3 fruit fly cellular contexts compared by ENCODE assay signal in the genomic region with DNA sequence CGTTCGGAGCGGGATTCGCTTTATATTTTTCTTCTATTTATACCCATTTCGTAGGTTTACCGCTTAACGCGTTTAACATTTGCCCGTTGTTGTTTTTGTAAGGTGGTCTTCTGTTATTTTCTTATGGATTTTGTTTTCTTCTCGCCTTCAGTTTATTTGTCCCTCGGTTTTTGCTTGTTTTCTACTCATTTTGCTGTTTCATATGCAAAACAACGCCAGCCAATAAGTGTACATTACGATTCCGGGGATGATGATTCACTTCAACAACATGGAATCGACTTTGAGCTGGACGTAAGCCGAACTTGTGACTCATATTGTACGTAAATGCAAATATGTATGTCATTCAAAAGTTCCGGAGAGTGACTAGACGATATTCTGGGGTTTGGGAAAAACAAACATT.
TF ChIP-seq lines count a peak whose summit lies in the region.

No protein-coding gene starts in this region.

- no peak for TF ChIP-seq CTCF in whole organism, embryonic (GFP tag; optimal IDR thresholded peaks at IDR 0.05; lab: Kevin White, UChicago)

TF ChIP-seq in whole organism, adult, 20 proteins besides CTCF, POLR2A, EP300 and RAD21:
- TF ChIP-seq CG11617 (GFP tag; optimal IDR thresholded peaks at IDR 0.05; lab: Kevin White, UChicago) (no peak), kay (GFP tag; lab: Kevin White, UChicago; ENCODE audit: borderline replicate concordance) (peak; percentile 61)

TF ChIP-seq in whole organism, embryonic, 481 proteins besides CTCF, POLR2A, EP300 and RAD21:
- peak; percentile 50 for TF ChIP-seq Ets65A (GFP tag; lab: Kevin White, UChicago)
- peak; percentile 67 for TF ChIP-seq nom (GFP tag; optimal IDR thresholded peaks at IDR 0.05; lab: Kevin White, UChicago)
- TF ChIP-seq CG12659 (GFP tag; optimal IDR thresholded peaks at IDR 0.05; lab: Kevin White, UChicago): no peak
- TF ChIP-seq CG14441 (GFP tag; IDR thresholded peaks at IDR 0.05; lab: Robert Waterston, UW): peak; percentile 26; the same call in 1 of the 2 replicates
- TF ChIP-seq CG6813 (GFP tag; optimal IDR thresholded peaks at IDR 0.05; lab: Kevin White, UChicago): no peak

TF ChIP-seq in whole organism, prepupa, 60 proteins besides CTCF, POLR2A, EP300 and RAD21:
- no peak for TF ChIP-seq Smox (GFP tag; optimal IDR thresholded peaks at IDR 0.05; lab: Kevin White, UChicago)
- no peak for TF ChIP-seq Ets21C (GFP tag; optimal IDR thresholded peaks at IDR 0.05; lab: Kevin White, UChicago)
- no peak for TF ChIP-seq CG8632 (GFP tag; optimal IDR thresholded peaks at IDR 0.05; lab: Kevin White, UChicago)
- no peak for TF ChIP-seq CG6792 (GFP tag; optimal IDR thresholded peaks at IDR 0.05; lab: Kevin White, UChicago)
- no peak for TF ChIP-seq Ets96B (tag; optimal IDR thresholded peaks at IDR 0.05; lab: Kevin White, UChicago)
- TF ChIP-seq dsx (GFP tag; optimal IDR thresholded peaks at IDR 0.05; lab: Kevin White, UChicago; ENCODE audit: poor library complexity, severe bottlenecking): no peak
- TF ChIP-seq CG11902 (GFP tag; optimal IDR thresholded peaks at IDR 0.05; lab: Kevin White, UChicago): no peak
- peak; percentile 30 for TF ChIP-seq CG1621 (tag; optimal IDR thresholded peaks at IDR 0.05; lab: Kevin White, UChicago)
- no peak for TF ChIP-seq Hr4 (GFP tag; optimal IDR thresholded peaks at IDR 0.05; lab: Kevin White, UChicago)
- TF ChIP-seq eg (GFP tag; IDR thresholded peaks at IDR 0.05; lab: Robert Waterston, UW): no peak
- no peak for TF ChIP-seq Blimp-1 (GFP tag; optimal IDR thresholded peaks at IDR 0.05; lab: Kevin White, UChicago)
- no peak for TF ChIP-seq CG10631 (GFP tag; optimal IDR thresholded peaks at IDR 0.05; lab: Kevin White, UChicago)
- TF ChIP-seq spab (GFP tag; optimal IDR thresholded peaks at IDR 0.05; lab: Kevin White, UChicago): no peak
- no peak for TF ChIP-seq topi (GFP tag; optimal IDR thresholded peaks at IDR 0.05; lab: Kevin White, UChicago)
- peak; percentile 23 for TF ChIP-seq CG9139 (GFP tag; optimal IDR thresholded peaks at IDR 0.05; lab: Kevin White, UChicago)
- TF ChIP-seq ss (GFP tag; optimal IDR thresholded peaks at IDR 0.05; lab: Kevin White, UChicago): peak in 1 of 2 experiments; percentile 21
- TF ChIP-seq CG6854 (GFP tag; optimal IDR thresholded peaks at IDR 0.05; lab: Kevin White, UChicago): no peak
- no peak for TF ChIP-seq Sox14 (GFP tag; optimal IDR thresholded peaks at IDR 0.05; lab: Kevin White, UChicago)
- TF ChIP-seq fd59A (GFP tag; optimal IDR thresholded peaks at IDR 0.05; lab: Kevin White, UChicago): no peak
- no peak for TF ChIP-seq Eip75B (GFP tag; optimal IDR thresholded peaks at IDR 0.05; lab: Kevin White, UChicago)
- no peak for TF ChIP-seq CG10669 (GFP tag; optimal IDR thresholded peaks at IDR 0.05; lab: Kevin White, UChicago)
- TF ChIP-seq achi (GFP tag; optimal IDR thresholded peaks at IDR 0.05; lab: Kevin White, UChicago): no peak
- no peak for TF ChIP-seq Sox102F (GFP tag; optimal IDR thresholded peaks at IDR 0.05; lab: Kevin White, UChicago)
- TF ChIP-seq CG15336 (GFP tag; IDR thresholded peaks at IDR 0.05; lab: Robert Waterston, UW): no peak
- no peak for TF ChIP-seq dac (GFP tag; optimal IDR thresholded peaks at IDR 0.05; lab: Kevin White, UChicago)
- no peak for TF ChIP-seq Hr38 (GFP tag; optimal IDR thresholded peaks at IDR 0.05; lab: Kevin White, UChicago)
